Worm (Caenorhabditis elegans) whole organism, L4 larva: ENCODE data around the gene kxd-1.

Source experiments
- F44E2.7 ChIP-seq: fragments of 200-800 bp; sonication (Bioruptor generic); IDR thresholded peaks from 2 replicates; pipeline ENCODE4 v2.1.2; 2022; ENCODE audit warnings: missing genetic modification characterization, missing compliant biosample characterization
- F49E8.2 ChIP-seq: sonication (generic microtip); optimal IDR thresholded peaks from 2 replicates; lab custom pipeline; 2016; ENCODE audit warnings: missing compliant biosample characterization, mild to moderate bottlenecking, missing genetic modification characterization, borderline replicate concordance
- T26A8.4 ChIP-seq: fragments of 200-800 bp; sonication (Bioruptor generic); IDR thresholded peaks from 2 replicates; pipeline ENCODE4 v1.3.6; 2022; ENCODE audit warnings: missing genetic modification characterization, missing compliant biosample characterization
- ZK546.5 ChIP-seq, 2 experiments: sonication (generic microtip); optimal IDR thresholded peaks; 2 replicates each; lab custom pipeline; 2017; ENCODE audit warnings: missing biosample characterization in 2 of 2, missing genetic modification characterization in 2 of 2
- aly-2 ChIP-seq: sonication (generic microtip); optimal IDR thresholded peaks from 2 replicates; lab custom pipeline; 2018; ENCODE audit warnings: missing biosample characterization, missing genetic modification characterization
- attf-4 ChIP-seq: sonication (generic microtip); optimal IDR thresholded peaks from 3 replicates; lab custom pipeline; 2017; ENCODE audit warnings: missing biosample characterization, missing genetic modification characterization
- ceh-44 ChIP-seq: fragments of 200-800 bp; sonication (Bioruptor generic); IDR thresholded peaks from 2 replicates; pipeline ENCODE4 v1.3.6; 2022; ENCODE audit warnings: missing genetic modification reagents, missing genetic modification characterization, missing compliant biosample characterization
- daf-16 ChIP-seq, 3 experiments: sonication (generic microtip); optimal IDR thresholded peaks; 2 replicates each; lab custom pipeline; 2016 to 2017; ENCODE audit warnings: missing genetic modification characterization in 3 of 3, missing genetic modification reagents in 3 of 3, mild to moderate bottlenecking in 2 of 3, missing compliant biosample characterization in 2 of 3, missing biosample characterization in 1 of 3, moderate library complexity in 1 of 3
- egl-27 ChIP-seq: sonication (generic microtip); optimal IDR thresholded peaks from 3 replicates; lab custom pipeline; 2017; ENCODE audit warnings: missing biosample characterization, missing genetic modification reagents, missing genetic modification characterization
- fos-1 ChIP-seq: fragments of 150-350 bp; optimal IDR thresholded peaks from 2 replicates; lab custom pipeline; 2014; ENCODE audit warnings: missing biosample characterization, missing genetic modification characterization
- hlh-30 ChIP-seq: sonication (generic microtip); optimal IDR thresholded peaks from 2 replicates; lab custom pipeline; 2017; ENCODE audit warnings: antibody characterized with exemption, mild to moderate bottlenecking, missing genetic modification characterization, missing compliant biosample characterization; ENCODE audit not compliant: insufficient read depth
- hmg-1.1 ChIP-seq: fragments of 200-800 bp; sonication (Bioruptor generic); IDR thresholded peaks from 2 replicates; pipeline ENCODE4 v1.3.6; 2022; ENCODE audit warnings: missing genetic modification reagents, missing genetic modification characterization, missing compliant biosample characterization
- lin-1 ChIP-seq: fragments of 200-800 bp; sonication (Bioruptor generic); IDR thresholded peaks from 2 replicates; pipeline ENCODE4 v1.3.6; 2022; ENCODE audit warnings: missing genetic modification reagents, missing genetic modification characterization, missing compliant biosample characterization
- lin-15B ChIP-seq: fragments of 150-350 bp; sonication (generic microtip); optimal IDR thresholded peaks from 3 replicates; lab custom pipeline; 2014; ENCODE audit warnings: missing biosample characterization, missing genetic modification characterization
- lin-29 ChIP-seq: fragments of 200-800 bp; sonication (Bioruptor generic); IDR thresholded peaks from 2 replicates; pipeline ENCODE4 v1.3.6; 2022; ENCODE audit warnings: missing genetic modification reagents, missing genetic modification characterization, missing compliant biosample characterization
- lir-3 ChIP-seq: sonication (generic microtip); optimal IDR thresholded peaks from 2 replicates; lab custom pipeline; 2016; ENCODE audit warnings: mild to moderate bottlenecking, missing genetic modification characterization, missing compliant biosample characterization
- lsy-2 ChIP-seq, 2 experiments: fragments of 150-350 bp in 1 of 2; sonication (generic microtip) in 1 of 2; optimal IDR thresholded peaks; 2 replicates each; lab custom pipeline; 2014 to 2017; ENCODE audit warnings: missing biosample characterization in 2 of 2, missing genetic modification characterization in 2 of 2
- nhr-102 ChIP-seq: sonication (generic microtip); optimal IDR thresholded peaks from 2 replicates; lab custom pipeline; 2016; ENCODE audit warnings: mild to moderate bottlenecking, missing genetic modification characterization, moderate library complexity, missing compliant biosample characterization
- nhr-28 ChIP-seq: fragments of 150-350 bp; optimal IDR thresholded peaks from 2 replicates; lab custom pipeline; 2014; ENCODE audit warnings: missing biosample characterization, missing genetic modification characterization
- nhr-76 ChIP-seq: fragments of 150-350 bp; optimal IDR thresholded peaks from 2 replicates; lab custom pipeline; 2014; ENCODE audit warnings: missing biosample characterization, missing genetic modification characterization
- pha-4 ChIP-seq, 2 experiments: fragments of 150-350 bp in 1 of 2; fragments of 200-800 bp in 1 of 2; sonication (Bioruptor generic) in 1 of 2; IDR thresholded peaks in 1 of 2; optimal IDR thresholded peaks in 1 of 2; 2 replicates each; pipeline versions ENCODE4 v1.3.6 to Lab custom; 2014 to 2022; ENCODE audit warnings: missing genetic modification characterization in 2 of 2, missing genetic modification reagents in 2 of 2, missing biosample characterization in 1 of 2, missing compliant biosample characterization in 1 of 2
- rbr-2 ChIP-seq: sonication (generic microtip); optimal IDR thresholded peaks from 2 replicates; lab custom pipeline; 2016; ENCODE audit warnings: missing genotype, missing genetic modification characterization, missing compliant biosample characterization
- saeg-2 ChIP-seq: fragments of 200-800 bp; sonication (Bioruptor generic); IDR thresholded peaks from 2 replicates; pipeline ENCODE4 v1.3.6; 2022; ENCODE audit warnings: missing genetic modification reagents, missing genetic modification characterization, missing compliant biosample characterization
- snpc-1.2 ChIP-seq: fragments of 200-800 bp; sonication (Bioruptor generic); IDR thresholded peaks from 2 replicates; pipeline ENCODE4 v1.3.6; 2022; ENCODE audit warnings: missing genetic modification reagents, missing genetic modification characterization, missing compliant biosample characterization
- snpc-4 ChIP-seq: fragments of 150-350 bp; optimal IDR thresholded peaks from 2 replicates; lab custom pipeline; 2014; ENCODE audit warnings: missing biosample characterization, missing genetic modification characterization
- tra-1 ChIP-seq: fragments of 200-800 bp; sonication (Bioruptor generic); IDR thresholded peaks from 2 replicates; pipeline ENCODE4 v1.3.6; 2022; ENCODE audit warnings: missing genetic modification reagents, missing genetic modification characterization, missing compliant biosample characterization
- unc-130 ChIP-seq: sonication (generic microtip); optimal IDR thresholded peaks from 2 replicates; lab custom pipeline; 2016; ENCODE audit warnings: missing genetic modification reagents, missing genetic modification characterization, missing compliant biosample characterization
- unc-62 ChIP-seq, 3 experiments: fragments of 150-350 bp in 1 of 3; sonication (generic microtip); optimal IDR thresholded peaks in 2 of 3; peaks in 1 of 3; 1 replicate in 1 of 3; 2 replicates in 2 of 3; lab custom pipeline; 2014 to 2017; ENCODE audit warnings: missing biosample characterization in 3 of 3, missing genetic modification characterization in 3 of 3, missing genetic modification reagents in 3 of 3, missing genotype in 1 of 3
- zip-11 ChIP-seq: fragments of 200-800 bp; sonication (Bioruptor generic); IDR thresholded peaks from 2 replicates; pipeline ENCODE4 v1.3.6; 2022; ENCODE audit warnings: missing genetic modification characterization, missing compliant biosample characterization

The kxd-1 gene

DNA sequence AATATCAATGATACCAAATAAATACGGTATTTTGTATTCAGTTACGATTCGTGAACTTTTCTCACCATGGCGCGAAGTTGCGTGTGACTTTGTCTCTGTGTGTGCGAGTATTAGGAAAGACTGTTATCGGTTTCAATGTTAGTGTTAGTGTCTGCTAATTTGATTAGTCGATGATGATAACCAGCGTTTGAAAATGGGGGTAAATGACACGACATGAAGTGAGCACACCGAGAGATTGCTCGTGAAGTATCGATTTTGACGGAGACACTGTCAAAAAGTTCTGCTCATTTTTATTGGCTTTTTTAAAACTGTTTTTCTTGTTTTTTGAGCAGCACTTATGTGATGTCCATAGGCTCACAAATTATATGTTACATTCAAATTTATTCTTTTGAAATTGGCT, 22.9 kb upstream of the kxd-1 start (continued):
- TF ChIP-seq pha-4 (GFP tag; IDR thresholded peaks at IDR 0.05; lab: Robert Waterston, UW) (no peak; the same call in 1 of the 2 replicates), pha-4 (tag; optimal IDR thresholded peaks at IDR 0.05; lab: Kevin White, UChicago) (no peak), lsy-2 (tag; optimal IDR thresholded peaks at IDR 0.05; lab: Kevin White, UChicago) (peak in 1 of 2 experiments; percentile 21), tra-1 (no peak), lin-29 (GFP tag; lab: Robert Waterston, UW) (no peak)
- TF ChIP-seq, all 104 proteins: peak for 33

DNA sequence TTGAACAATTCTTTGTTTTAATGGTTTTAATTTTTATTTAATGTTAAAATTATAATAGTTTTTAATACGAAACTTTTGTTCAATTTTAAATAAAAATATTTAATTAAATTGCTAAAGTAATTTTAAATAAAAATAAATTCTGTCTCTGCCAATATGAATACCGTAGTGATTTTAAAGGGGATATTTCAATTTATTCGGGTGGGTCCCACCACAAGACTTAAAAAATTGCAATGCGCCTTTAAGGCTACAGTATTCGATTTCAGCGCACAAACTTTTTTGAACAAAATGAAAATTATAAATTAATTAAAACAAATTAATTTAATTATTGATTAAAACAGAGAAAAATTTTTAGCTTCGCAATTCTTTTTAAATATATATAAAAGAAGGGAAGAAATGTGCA, 22.2 kb upstream of the kxd-1 start:
- TF ChIP-seq daf-16 (GFP tag; optimal IDR thresholded peaks at IDR 0.05; lab: Kevin White, UChicago) (no peak), daf-16 (tag; optimal IDR thresholded peaks at IDR 0.05; lab: Kevin White, UChicago) (no peak), snpc-4 (tag; lab: Kevin White, UChicago) (no peak), snpc-1.2 (GFP tag; lab: Robert Waterston, UW) (peak; percentile 53; the same call in 1 of the 2 replicates), F49E8.2 (tag; lab: Kevin White, UChicago) (peak; percentile 36), unc-130 (no peak), saeg-2 (no peak), lsy-2 (tag; optimal IDR thresholded peaks at IDR 0.05; lab: Kevin White, UChicago) (no peak), egl-27 (tag; lab: Kevin White, UChicago) (no peak)

DNA sequence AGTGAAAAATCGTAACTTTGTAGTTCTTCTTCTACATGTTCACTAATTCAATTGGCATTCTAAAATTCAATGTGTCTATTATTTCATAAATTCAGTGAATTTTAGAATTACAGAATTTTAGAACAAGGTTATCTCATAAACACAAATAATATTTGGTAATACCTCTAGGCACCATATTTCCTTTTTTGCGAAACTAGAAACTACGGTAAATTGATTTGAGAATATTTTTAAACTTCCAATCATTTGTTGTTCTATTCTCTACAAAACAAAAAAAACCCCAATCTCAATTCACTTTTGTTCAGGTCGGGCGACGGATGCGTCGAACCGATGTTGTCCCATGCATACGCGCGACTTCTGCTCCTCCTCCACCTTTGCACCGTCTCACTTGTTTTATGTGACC, 21.3 kb upstream of the kxd-1 start, which contains the start of gene F09G2.1:
Gene F09G2.1, plus strand, starts transcription at position 301 of the 400 bp plus-strand sequence.
- TF ChIP-seq lir-3 (no peak), daf-16 (GFP tag; optimal IDR thresholded peaks at IDR 0.05; lab: Kevin White, UChicago) (no peak), daf-16 (tag; optimal IDR thresholded peaks at IDR 0.05; lab: Kevin White, UChicago) (peak; percentile 9), F44E2.7 (GFP tag; lab: Robert Waterston, UW) (no peak)
- TF ChIP-seq, all 104 proteins: peak for 1

DNA sequence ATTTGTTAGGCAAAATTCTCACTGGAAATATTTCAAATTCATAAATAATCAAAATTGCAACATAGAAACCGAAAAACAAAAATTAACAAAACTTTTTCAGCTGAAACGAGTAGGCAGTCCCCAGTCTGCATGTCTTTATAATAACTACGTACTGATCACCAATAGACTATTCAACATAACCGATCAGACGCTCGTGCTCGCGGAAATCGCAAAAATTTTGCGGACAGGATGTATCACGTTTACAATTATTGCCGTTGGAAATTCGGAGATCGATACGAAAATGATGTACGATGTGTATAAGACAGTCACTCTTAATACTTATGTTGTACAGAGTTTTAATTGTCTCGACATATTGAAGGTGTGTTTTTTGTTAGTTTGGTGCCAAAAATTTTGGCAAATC, 19.9 kb upstream of the kxd-1 start:
- TF ChIP-seq nhr-76 (tag; lab: Kevin White, UChicago) (no peak), T26A8.4 (GFP tag; lab: Robert Waterston, UW) (no peak), unc-62 (GFP tag; optimal IDR thresholded peaks at IDR 0.05 in 1 of 2; lab: Kevin White, UChicago) (peak in 1 of 2 experiments; percentile 94), unc-62 (tag; optimal IDR thresholded peaks at IDR 0.05; lab: Kevin White, UChicago) (no peak)

- TF ChIP-seq nhr-102: no peak
- TF ChIP-seq unc-62 (GFP tag; optimal IDR thresholded peaks at IDR 0.05 in 1 of 2; lab: Kevin White, UChicago): peak in 1 of 2 experiments; percentile 63
- no peak for TF ChIP-seq unc-62 (tag; optimal IDR thresholded peaks at IDR 0.05; lab: Kevin White, UChicago)
These were observed 12.3 kb upstream of the kxd-1 start for ce11 chrV:7209001-7209400.

- no peak for TF ChIP-seq nhr-28 (tag; lab: Kevin White, UChicago)
- no peak for TF ChIP-seq lin-15B
- TF ChIP-seq hmg-1.1: no peak
- TF ChIP-seq hlh-30 (tag; lab: Kevin White, UChicago): no peak
- no peak for TF ChIP-seq fos-1
- TF ChIP-seq lin-1 (GFP tag; lab: Robert Waterston, UW): no peak
- TF ChIP-seq aly-2 (tag; lab: Kevin White, UChicago): no peak
- TF ChIP-seq ceh-44 (GFP tag; lab: Robert Waterston, UW): no peak
- TF ChIP-seq zip-11 (GFP tag; lab: Robert Waterston, UW): no peak
- TF ChIP-seq rbr-2 (tag; lab: Kevin White, UChicago): no peak
- TF ChIP-seq ZK546.5 (tag; optimal IDR thresholded peaks at IDR 0.05; lab: Kevin White, UChicago): no peak
- no peak for TF ChIP-seq attf-4 (tag; lab: Kevin White, UChicago)
- TF ChIP-seq lin-29 (GFP tag; lab: Robert Waterston, UW): no peak
These were observed 6.5 kb upstream of the kxd-1 start, which contains the start of gene soap-1 for ce11 chrV:7214802-7215201. Gene soap-1 (minus strand): TSS chrV:7214902.
